Fruit fly (Drosophila melanogaster) whole organism, embryonic: ENCODE results near the gene BHD.
A peak's percentile ranks its signal among the peaks of the same experiment; 100 is the strongest.

Experiments used
- Bgb ChIP-seq: fragments of 200-800 bp; sonication (Bioruptor generic); IDR thresholded peaks from 2 replicates; pipeline ENCODE4 v1.3.6; 2022; ENCODE audit warnings: missing biosample characterization, missing genetic modification characterization; ENCODE audit not compliant: partially characterized antibody
- C15 ChIP-seq: fragments of 200-800 bp; sonication (Bioruptor generic); IDR thresholded peaks from 3 replicates; pipeline ENCODE4 v1.3.6; 2022; ENCODE audit warnings: missing biosample characterization, missing genetic modification characterization
- CG10147 ChIP-seq: fragments of 200-800 bp; sonication (Bioruptor generic); optimal IDR thresholded peaks from 2 replicates; lab custom pipeline; 2019; ENCODE audit warnings: missing biosample characterization, mild to moderate bottlenecking, missing genetic modification characterization, moderate library complexity
- CG10209 ChIP-seq: fragments of 200-800 bp; sonication (Bioruptor generic); optimal IDR thresholded peaks from 3 replicates; lab custom pipeline; 2017; ENCODE audit warnings: missing biosample characterization, mild to moderate bottlenecking, missing genetic modification characterization, missing genetic modification reagents
- CG10274 ChIP-seq: fragments of 200-800 bp; sonication (Bioruptor generic); optimal IDR thresholded peaks from 3 replicates; lab custom pipeline; 2017; ENCODE audit warnings: missing biosample characterization, mild to moderate bottlenecking, missing genetic modification characterization
- CG10431 ChIP-seq: fragments of 200-800 bp; sonication (Bioruptor generic); optimal IDR thresholded peaks from 3 replicates; lab custom pipeline; 2018; ENCODE audit warnings: missing biosample characterization, mild to moderate bottlenecking, missing genetic modification characterization
- CG10959 ChIP-seq: fragments of 200-800 bp; sonication (Bioruptor generic); IDR thresholded peaks from 2 replicates; pipeline ENCODE4 v1.3.6; 2022; ENCODE audit warnings: missing biosample characterization, missing genetic modification characterization
- CG1233 ChIP-seq: fragments of 200-800 bp; sonication (Bioruptor generic); optimal IDR thresholded peaks from 4 replicates; lab custom pipeline; 2018; ENCODE audit warnings: missing biosample characterization, mild to moderate bottlenecking, missing genetic modification characterization
- CG13424 ChIP-seq: fragments of 200-800 bp; sonication (Bioruptor generic); optimal IDR thresholded peaks from 2 replicates; lab custom pipeline; 2019; ENCODE audit warnings: missing biosample characterization, mild to moderate bottlenecking, missing genetic modification characterization, moderate library complexity
- CG13775 ChIP-seq: fragments of 200-800 bp; sonication (Bioruptor generic); optimal IDR thresholded peaks from 3 replicates; lab custom pipeline; 2017; ENCODE audit warnings: missing biosample characterization, mild to moderate bottlenecking, missing genetic modification characterization
- CG17359 ChIP-seq: fragments of 200-800 bp; sonication (Bioruptor generic); optimal IDR thresholded peaks from 3 replicates; lab custom pipeline; 2018; ENCODE audit warnings: missing biosample characterization, mild to moderate bottlenecking, missing genetic modification characterization, moderate library complexity
- CG18262 ChIP-seq: fragments of 200-800 bp; optimal IDR thresholded peaks from 3 replicates; lab custom pipeline; 2019; ENCODE audit warnings: missing biosample characterization, mild to moderate bottlenecking, missing genetic modification characterization, moderate library complexity
- CG32767 ChIP-seq: fragments of 200-800 bp; sonication (Bioruptor generic); IDR thresholded peaks from 2 replicates; pipeline ENCODE4 v1.3.6; 2022; ENCODE audit warnings: missing biosample characterization, missing genetic modification characterization
- CG33557 ChIP-seq: fragments of 200-800 bp; sonication (Bioruptor generic); optimal IDR thresholded peaks from 2 replicates; lab custom pipeline; 2019; ENCODE audit warnings: missing biosample characterization, mild to moderate bottlenecking, missing genetic modification characterization, moderate library complexity
- CG3838 ChIP-seq: fragments of 200-800 bp; sonication (Bioruptor generic); optimal IDR thresholded peaks from 3 replicates; lab custom pipeline; 2016; ENCODE audit warnings: missing biosample characterization, missing genetic modification characterization
- CG4360 ChIP-seq: fragments of 200-800 bp; sonication (Bioruptor generic); IDR thresholded peaks from 2 replicates; pipeline ENCODE4 v1.3.6; 2022; ENCODE audit warnings: missing biosample characterization, missing genetic modification characterization
- CG5953 ChIP-seq: fragments of 200-800 bp; sonication (Bioruptor generic); IDR thresholded peaks from 2 replicates; pipeline ENCODE4 v1.3.6; 2022; ENCODE audit warnings: missing biosample characterization, missing genetic modification characterization
- CG6654 ChIP-seq: fragments of 200-800 bp; sonication (Bioruptor generic); optimal IDR thresholded peaks from 2 replicates; lab custom pipeline; 2017; ENCODE audit warnings: missing biosample characterization, mild to moderate bottlenecking, missing genetic modification characterization
- CG6765 ChIP-seq: fragments of 200-800 bp; sonication (Bioruptor generic); optimal IDR thresholded peaks from 3 replicates; lab custom pipeline; 2017; ENCODE audit warnings: missing biosample characterization, mild to moderate bottlenecking, missing genetic modification characterization
- CHES-1-like ChIP-seq: fragments of 200-800 bp; sonication (Bioruptor generic); optimal IDR thresholded peaks from 2 replicates; lab custom pipeline; 2016; ENCODE audit warnings: missing biosample characterization, missing genetic modification characterization
- CoRest ChIP-seq: fragments of 200-800 bp; sonication (Bioruptor generic); optimal IDR thresholded peaks from 3 replicates; lab custom pipeline; 2018; ENCODE audit warnings: missing biosample characterization, mild to moderate bottlenecking, missing genetic modification characterization, moderate library complexity
- Dip2 ChIP-seq: fragments of 200-800 bp; sonication (Bioruptor generic); IDR thresholded peaks from 2 replicates; pipeline ENCODE4 v1.3.6; 2022; ENCODE audit warnings: missing biosample characterization, missing genetic modification characterization
- Doc2 ChIP-seq: fragments of 200-800 bp; sonication (Bioruptor generic); IDR thresholded peaks from 2 replicates; pipeline ENCODE4 v1.3.6; 2022; ENCODE audit warnings: missing biosample characterization, missing genetic modification characterization
- HmgZ ChIP-seq: fragments of 200-800 bp; sonication (Bioruptor generic); optimal IDR thresholded peaks from 2 replicates; lab custom pipeline; 2018; ENCODE audit warnings: missing biosample characterization, mild to moderate bottlenecking, missing genetic modification characterization
- Hmr ChIP-seq: fragments of 200-800 bp; sonication (Bioruptor generic); optimal IDR thresholded peaks from 3 replicates; lab custom pipeline; 2017; ENCODE audit warnings: mild to moderate bottlenecking, missing biosample characterization, missing genetic modification reagents, missing genetic modification characterization
- Hr3 ChIP-seq: fragments of 200-800 bp; sonication (Bioruptor generic); optimal IDR thresholded peaks from 3 replicates; lab custom pipeline; 2016; ENCODE audit warnings: missing biosample characterization, missing genetic modification characterization
- Lhr ChIP-seq: fragments of 200-800 bp; sonication (Bioruptor generic); optimal IDR thresholded peaks from 3 replicates; lab custom pipeline; 2017; ENCODE audit warnings: mild to moderate bottlenecking, missing biosample characterization, missing genetic modification reagents, missing genetic modification characterization
- Max ChIP-seq: fragments of 200-800 bp; sonication (Bioruptor generic); optimal IDR thresholded peaks from 2 replicates; lab custom pipeline; 2016; ENCODE audit warnings: missing biosample characterization, mild to moderate bottlenecking, missing genetic modification characterization
- Meics ChIP-seq: fragments of 200-800 bp; sonication (Bioruptor generic); optimal IDR thresholded peaks from 2 replicates; lab custom pipeline; 2017; ENCODE audit warnings: missing biosample characterization, mild to moderate bottlenecking, missing genetic modification characterization
- Poxn ChIP-seq: fragments of 200-800 bp; sonication (Bioruptor generic); IDR thresholded peaks from 2 replicates; pipeline ENCODE4 v1.3.6; 2022; ENCODE audit warnings: missing biosample characterization, missing genetic modification characterization
- Sox102F ChIP-seq: fragments of 200-800 bp; sonication (Bioruptor generic); optimal IDR thresholded peaks from 2 replicates; lab custom pipeline; 2018; ENCODE audit warnings: missing biosample characterization, mild to moderate bottlenecking, missing genetic modification characterization, moderate library complexity
- Stat92E ChIP-seq, 3 experiments: fragments of >200 bp in 2 of 3; fragments of 200-800 bp in 1 of 3; sonication (Bioruptor generic) in 1 of 3; optimal IDR thresholded peaks; 2 replicates each; lab custom pipeline; 2017 to 2019; ENCODE audit warnings: missing biosample characterization in 3 of 3, missing genetic modification characterization in 3 of 3, mild to moderate bottlenecking in 1 of 3, moderate library complexity in 1 of 3
- TFAM ChIP-seq: fragments of 200-800 bp; sonication (Bioruptor generic); optimal IDR thresholded peaks from 2 replicates; lab custom pipeline; 2017; ENCODE audit warnings: missing biosample characterization, missing genetic modification characterization, inconsistent platforms
- Xrp1 ChIP-seq: fragments of 200-800 bp; sonication (Bioruptor generic); IDR thresholded peaks from 2 replicates; pipeline ENCODE4 v1.3.6; 2022; ENCODE audit warnings: missing biosample characterization, missing genetic modification characterization
- bbx ChIP-seq: fragments of 200-800 bp; sonication (Bioruptor generic); IDR thresholded peaks from 2 replicates; pipeline ENCODE4 v1.3.6; 2022; ENCODE audit warnings: missing biosample characterization, missing genetic modification characterization; ENCODE audit not compliant: partially characterized antibody
- cg ChIP-seq: fragments of 200-800 bp; sonication (Bioruptor generic); optimal IDR thresholded peaks from 3 replicates; lab custom pipeline; 2019; ENCODE audit warnings: missing biosample characterization, mild to moderate bottlenecking, missing genetic modification characterization, moderate library complexity
- her ChIP-seq: fragments of 200-800 bp; sonication (Bioruptor generic); optimal IDR thresholded peaks from 2 replicates; lab custom pipeline; 2016; ENCODE audit warnings: missing biosample characterization, missing genetic modification characterization
- inv ChIP-seq: fragments of 200-800 bp; sonication (Bioruptor generic); IDR thresholded peaks from 2 replicates; pipeline ENCODE4 v1.3.6; 2022; ENCODE audit warnings: missing biosample characterization, missing genetic modification characterization; ENCODE audit not compliant: partially characterized antibody
- klu ChIP-seq: fragments of 200-800 bp; sonication (Bioruptor generic); IDR thresholded peaks from 2 replicates; pipeline ENCODE4 v1.3.6; 2022; ENCODE audit warnings: missing biosample characterization, missing genetic modification characterization
- pho ChIP-seq: fragments of 200-800 bp; sonication (Bioruptor generic); optimal IDR thresholded peaks from 2 replicates; lab custom pipeline; 2016; ENCODE audit warnings: missing biosample characterization, missing genetic modification characterization
- prd ChIP-seq, 3 experiments: fragments of >200 bp in 2 of 3; fragments of 200-800 bp in 1 of 3; sonication (Bioruptor generic) in 1 of 3; optimal IDR thresholded peaks in 2 of 3; IDR thresholded peaks in 1 of 3; 2 replicates in 2 of 3; 3 replicates in 1 of 3; pipeline versions ENCODE4 v1.3.6 to Lab custom; 2017 to 2022; ENCODE audit warnings: missing biosample characterization in 1 of 3, missing genetic modification characterization in 1 of 3
- run ChIP-seq: fragments of 200-800 bp; sonication (Bioruptor generic); optimal IDR thresholded peaks from 3 replicates; lab custom pipeline; 2018; ENCODE audit warnings: missing biosample characterization, mild to moderate bottlenecking, missing genetic modification characterization
- salm ChIP-seq: fragments of 200-800 bp; sonication (Bioruptor generic); optimal IDR thresholded peaks from 2 replicates; lab custom pipeline; 2018; ENCODE audit warnings: missing biosample characterization, mild to moderate bottlenecking, missing genetic modification characterization
- sd ChIP-seq: fragments of 200-800 bp; sonication (Bioruptor generic); optimal IDR thresholded peaks from 3 replicates; lab custom pipeline; 2018; ENCODE audit warnings: missing biosample characterization, mild to moderate bottlenecking, missing genetic modification characterization, moderate library complexity
- sima ChIP-seq: fragments of 200-800 bp; sonication (Bioruptor generic); optimal IDR thresholded peaks from 2 replicates; lab custom pipeline; 2016; ENCODE audit warnings: missing biosample characterization, missing genetic modification characterization
- so ChIP-seq: fragments of 200-800 bp; sonication (Bioruptor generic); IDR thresholded peaks from 3 replicates; pipeline ENCODE4 v1.3.6; 2022; ENCODE audit warnings: missing biosample characterization, missing genetic modification characterization
- ttk ChIP-seq: fragments of 200-800 bp; sonication (Bioruptor generic); IDR thresholded peaks from 2 replicates; pipeline ENCODE4 v2.1.2; 2022; ENCODE audit warnings: missing biosample characterization, missing genetic modification characterization
- zfh2 ChIP-seq: fragments of 200-800 bp; sonication (Bioruptor generic); optimal IDR thresholded peaks from 2 replicates; lab custom pipeline; 2016; ENCODE audit warnings: missing biosample characterization, missing genetic modification characterization

The BHD gene

dm6 chr3L:7241217-7241859 lies 3.0 kb downstream of the BHD start, which contains the start of the genes RpL18 and Neos (continued):
- TF ChIP-seq cg (no peak), her (GFP tag; lab: Kevin White, UChicago) (peak; percentile 21), Hr3 (peak; percentile 58), CG3838 (GFP tag; lab: Kevin White, UChicago) (peak; percentile 61), Bgb (GFP tag; lab: Robert Waterston, UW) (no peak; the same call in none of the 2 replicates), CG33557 (GFP tag; lab: Kevin White, UChicago) (peak; percentile 71), prd (optimal IDR thresholded peaks at IDR 0.05; lab: Kevin White, UChicago) (no peak), prd (GFP tag; IDR thresholded peaks at IDR 0.05; lab: Robert Waterston, UW) (peak; percentile 47; the same call in 2 of the 3 replicates), Xrp1 (GFP tag; lab: Robert Waterston, UW) (no peak), CG10274 (peak; percentile 56), bbx (GFP tag; lab: Robert Waterston, UW) (no peak; the same call in 1 of the 2 replicates), CG10431 (GFP tag; lab: Kevin White, UChicago) (peak; percentile 80), inv (GFP tag; lab: Robert Waterston, UW) (no peak), CG1233 (GFP tag; lab: Kevin White, UChicago) (peak; percentile 82), TFAM (GFP tag; lab: Kevin White, UChicago) (no peak), CG10959 (GFP tag; lab: Robert Waterston, UW) (peak; percentile 15; the same call in 1 of the 2 replicates), Doc2 (GFP tag; lab: Robert Waterston, UW) (no peak), Poxn (GFP tag; lab: Robert Waterston, UW) (no peak; the same call in 1 of the 2 replicates), CoRest (tag; lab: Kevin White, UChicago) (peak; percentile 63), CG10147 (GFP tag; lab: Kevin White, UChicago) (peak; percentile 50), CG6765 (peak; percentile 86), Meics (GFP tag; lab: Kevin White, UChicago) (peak; percentile 86), CG5953 (peak; percentile 58; the same call in 1 of the 2 replicates), CG17359 (tag; lab: Kevin White, UChicago) (peak; percentile 66), CG10209 (GFP tag; lab: Kevin White, UChicago) (peak; percentile 78), Sox102F (peak; percentile 70), Dip2 (no peak), ttk (GFP tag; lab: Robert Waterston, UW) (peak; percentile 23; the same call in 1 of the 2 replicates), CG13424 (peak; percentile 68), CG13775 (GFP tag; lab: Kevin White, UChicago) (peak; percentile 89), Lhr (GFP tag; lab: Kevin White, UChicago) (peak; percentile 76), so (GFP tag; lab: Robert Waterston, UW) (peak; percentile 74; the same call in 2 of the 3 replicates), zfh2 (GFP tag; lab: Kevin White, UChicago) (peak; percentile 52), CHES-1-like (GFP tag; lab: Kevin White, UChicago) (peak; percentile 43), CG4360 (GFP tag; lab: Robert Waterston, UW) (no peak), CG6654 (GFP tag; lab: Kevin White, UChicago) (no peak), Hmr (GFP tag; lab: Kevin White, UChicago) (peak; percentile 90), Max (peak; percentile 76), sd (tag; lab: Kevin White, UChicago) (no peak), C15 (GFP tag; lab: Robert Waterston, UW) (no peak), klu (GFP tag; lab: Robert Waterston, UW) (peak; percentile 49; the same call in 1 of the 2 replicates), sima (GFP tag; lab: Kevin White, UChicago) (peak; percentile 31), pho (GFP tag; lab: Kevin White, UChicago) (peak; percentile 74), CG32767 (GFP tag; lab: Robert Waterston, UW) (no peak; the same call in 1 of the 2 replicates), HmgZ (tag; lab: Kevin White, UChicago) (peak; percentile 55), salm (tag; lab: Kevin White, UChicago) (peak; percentile 62), Stat92E (GFP tag; optimal IDR thresholded peaks at IDR 0.05; lab: Kevin White, UChicago) (no peak), run (tag; lab: Kevin White, UChicago) (peak; percentile 45), CG18262 (peak; percentile 70)
